Worm (Caenorhabditis elegans): ENCODE data around the gene tbc-18.

Gene tbc-18

ce11 chrX:8426160-8426712, 47.9 kb downstream of the tbc-18 start:
- no peak for TF ChIP-seq F10E7.11 (tag; optimal IDR thresholded peaks at IDR 0.05)
- no peak for TF ChIP-seq ceh-79 (tag; optimal IDR thresholded peaks at IDR 0.05)
- TF ChIP-seq ztf-6 (GFP tag; IDR thresholded peaks at IDR 0.05), result no peak
- no peak for TF ChIP-seq ekl-4 (GFP tag; IDR thresholded peaks at IDR 0.05)
- TF ChIP-seq F49E8.2 (tag; optimal IDR thresholded peaks at IDR 0.05; ENCODE audit: insufficient read depth), result no peak
- no peak for TF ChIP-seq ZK185.1 (tag; optimal IDR thresholded peaks at IDR 0.05; ENCODE audit: poor library complexity, severe bottlenecking)
- no peak for TF ChIP-seq athp-1 (tag; optimal IDR thresholded peaks at IDR 0.05)
- TF ChIP-seq xnd-1 (tag; optimal IDR thresholded peaks at IDR 0.05), result no peak
- no peak for TF ChIP-seq madf-8 (GFP tag; conservative IDR thresholded peaks at IDR 0.05)
- no peak for TF ChIP-seq bed-2 (GFP tag; IDR thresholded peaks at IDR 0.05)
- no peak for TF ChIP-seq lin-40 (tag; optimal IDR thresholded peaks at IDR 0.05)
- no peak for TF ChIP-seq ztf-26 (tag; optimal IDR thresholded peaks at IDR 0.05)
- TF ChIP-seq snpc-1.3 (tag; optimal IDR thresholded peaks at IDR 0.05; ENCODE audit: insufficient read depth), result no peak
- TF ChIP-seq K12H6.12 (tag; optimal IDR thresholded peaks at IDR 0.05), result no peak
- TF ChIP-seq zim-3 (tag; optimal IDR thresholded peaks at IDR 0.05), result no peak
- TF ChIP-seq atf-7 (tag; optimal IDR thresholded peaks at IDR 0.05), result no peak
- no peak for TF ChIP-seq gei-17 (GFP tag; optimal IDR thresholded peaks at IDR 0.05)
- no peak for TF ChIP-seq aptf-2 (GFP tag; conservative IDR thresholded peaks at IDR 0.05)
- no peak for TF ChIP-seq lin-26 (GFP tag; IDR thresholded peaks at IDR 0.05)

DNA sequence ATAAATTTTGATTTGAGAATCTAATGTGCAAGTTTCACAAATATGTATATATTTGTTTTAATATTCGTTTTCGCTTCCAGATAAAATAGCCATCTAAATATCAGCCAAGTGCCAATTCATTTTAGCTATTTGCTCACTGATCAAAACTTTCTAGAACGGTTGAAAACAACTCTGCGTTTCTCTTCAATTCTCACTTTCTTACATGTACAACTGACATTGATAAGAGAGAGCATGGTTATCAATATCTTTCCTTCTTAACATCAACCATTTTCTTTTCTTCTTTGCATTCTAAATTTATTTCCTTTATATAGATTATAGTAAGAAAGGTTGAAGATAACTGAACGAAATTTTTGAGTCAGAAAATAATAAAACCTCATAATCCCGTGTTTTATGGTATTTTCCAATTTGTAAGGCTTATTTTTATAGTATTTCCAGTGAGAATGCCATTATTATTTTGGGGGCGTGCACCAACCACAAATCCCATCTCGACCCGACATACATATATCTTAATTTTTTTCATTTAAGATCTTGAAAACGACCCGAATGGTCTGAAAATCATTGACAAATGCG, 50.0 kb downstream of the tbc-18 start, which contains the start of gene F08F1.3:
F08F1.3 (plus strand) TSS at position 520 of the 570 bp plus-strand sequence.
- TF ChIP-seq somi-1 (GFP tag; optimal IDR thresholded peaks at IDR 0.05), result no peak
- no peak for TF ChIP-seq ztf-6 (GFP tag; IDR thresholded peaks at IDR 0.05)
- TF ChIP-seq bed-2 (GFP tag; IDR thresholded peaks at IDR 0.05), result no peak
- peak; percentile 52 for TF ChIP-seq nhr-80 (tag; optimal IDR thresholded peaks at IDR 0.05)
- TF ChIP-seq him-1 (tag; optimal IDR thresholded peaks at IDR 0.05), result no peak
- TF ChIP-seq ama-1 (optimal IDR thresholded peaks at IDR 0.05), result no peak
- no peak for TF ChIP-seq ama-1 (GFP tag; optimal IDR thresholded peaks at IDR 0.05)
- no peak for TF ChIP-seq Y95B8A.8 (GFP tag; IDR thresholded peaks at IDR 0.05)
- TF ChIP-seq rcor-1 (GFP tag; IDR thresholded peaks at IDR 0.05), result no peak
- no peak for TF ChIP-seq B0019.2 (GFP tag; conservative IDR thresholded peaks at IDR 0.05)

DNA sequence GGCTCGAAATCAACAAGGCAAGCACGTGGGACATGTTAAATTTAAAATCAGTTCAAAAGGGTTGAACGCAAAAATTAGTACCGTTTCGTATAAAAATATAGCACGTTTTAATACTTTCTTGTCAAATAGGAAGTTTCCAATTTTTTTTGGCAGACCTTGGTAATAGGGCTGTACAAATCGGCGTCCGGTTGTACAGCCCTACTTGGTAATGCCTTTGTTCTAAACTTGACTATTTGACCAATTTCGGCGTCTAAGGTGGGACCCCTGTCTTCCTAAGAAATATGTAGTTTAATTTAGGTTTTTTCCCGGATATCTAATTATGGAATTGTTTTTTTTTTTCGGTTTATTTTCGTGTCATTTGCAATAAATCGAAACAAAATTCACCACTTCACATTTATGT, 51.1 kb downstream of the tbc-18 start:
- TF ChIP-seq snpc-4 (GFP tag; optimal IDR thresholded peaks at IDR 0.05) (no peak), snpc-4 (tag; optimal IDR thresholded peaks at IDR 0.05) (peak in 2 of 4 experiments; percentile 88 to 89), nfya-1 (tag; optimal IDR thresholded peaks at IDR 0.05; ENCODE audit: borderline replicate concordance, insufficient read depth) (no peak), lsy-27 (tag; optimal IDR thresholded peaks at IDR 0.05; ENCODE audit: borderline replicate concordance, insufficient read depth) (no peak), snpc-1.1 (tag; optimal IDR thresholded peaks at IDR 0.05; ENCODE audit: insufficient read depth) (peak; percentile 7)

All from whole organism, young adult.